Fruit fly (Drosophila melanogaster): ENCODE results near the gene CG15021.

The CG15021 gene

DNA sequence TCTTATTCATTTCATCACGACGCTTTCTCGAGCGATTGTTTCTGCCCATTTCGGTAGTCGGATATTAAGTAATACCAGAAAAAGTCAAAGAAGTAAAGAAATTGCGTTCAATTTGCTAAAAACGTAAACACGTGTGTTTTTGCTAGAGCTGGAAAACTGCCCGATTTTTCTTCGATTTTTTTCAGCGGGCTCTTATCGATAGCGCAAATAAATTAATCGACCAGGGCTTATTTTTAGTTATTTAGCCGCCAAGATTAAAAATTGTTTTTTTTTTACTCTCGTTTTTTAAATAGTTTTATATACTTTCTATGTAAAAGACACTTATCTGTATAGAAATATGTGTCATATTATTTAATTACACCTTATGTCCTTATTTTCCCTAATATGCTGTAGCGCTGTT lies 30.6 kb upstream of the CG15021 start, which contains the start of gene CG15019 (continued):
- no peak for TF ChIP-seq CG12071 (GFP tag; optimal IDR thresholded peaks at IDR 0.05)
- no peak for TF ChIP-seq sc (optimal IDR thresholded peaks at IDR 0.05)
- TF ChIP-seq sc (GFP tag; optimal IDR thresholded peaks at IDR 0.05) = no peak
- no peak for TF ChIP-seq CG9609 (GFP tag; optimal IDR thresholded peaks at IDR 0.05)
- no peak for TF ChIP-seq CG6254 (GFP tag; optimal IDR thresholded peaks at IDR 0.05)
- no peak for TF ChIP-seq CG5245 (GFP tag; optimal IDR thresholded peaks at IDR 0.05)
- no peak for TF ChIP-seq fd96Cb (tag; optimal IDR thresholded peaks at IDR 0.05)
- no peak for TF ChIP-seq gce (GFP tag; IDR thresholded peaks at IDR 0.05)
- no peak for TF ChIP-seq CG8944 (GFP tag; optimal IDR thresholded peaks at IDR 0.05)
- peak; percentile 30 for TF ChIP-seq Max (GFP tag; optimal IDR thresholded peaks at IDR 0.05)
- peak; percentile 17; the same call in 1 of the 3 replicates for TF ChIP-seq CG14860 (GFP tag; IDR thresholded peaks at IDR 0.05; ENCODE audit: partially characterized antibody)
- no peak for TF ChIP-seq oc (tag; optimal IDR thresholded peaks at IDR 0.05)
- TF ChIP-seq sens-2 (GFP tag; IDR thresholded peaks at IDR 0.05) = no peak
- no peak for TF ChIP-seq org-1 (GFP tag; optimal IDR thresholded peaks at IDR 0.05)
- TF ChIP-seq CG32767 (GFP tag; IDR thresholded peaks at IDR 0.05) = no peak
- TF ChIP-seq CG3726 (GFP tag; IDR thresholded peaks at IDR 0.05) = no peak
- TF ChIP-seq Optix (GFP tag; IDR thresholded peaks at IDR 0.05) = no peak
- peak; percentile 95 for TF ChIP-seq E2f2 (GFP tag; IDR thresholded peaks at IDR 0.05)
- TF ChIP-seq Ravus (GFP tag; IDR thresholded peaks at IDR 0.05) = no peak
- TF ChIP-seq CG7745 (tag; optimal IDR thresholded peaks at IDR 0.05) = no peak
- TF ChIP-seq mam (GFP tag; optimal IDR thresholded peaks at IDR 0.05) = no peak
- no peak for TF ChIP-seq maf-S (GFP tag; optimal IDR thresholded peaks at IDR 0.05)
- TF ChIP-seq CG3163 (GFP tag; optimal IDR thresholded peaks at IDR 0.05) = no peak
- TF ChIP-seq ssp (GFP tag; IDR thresholded peaks at IDR 0.05) = no peak
- no peak for TF ChIP-seq CG17612 (GFP tag; IDR thresholded peaks at IDR 0.05)
- TF ChIP-seq ind (GFP tag; optimal IDR thresholded peaks at IDR 0.05) = no peak
- no peak for TF ChIP-seq CG7556 (GFP tag; optimal IDR thresholded peaks at IDR 0.05)
- TF ChIP-seq Med (GFP tag) = peak; percentile 27
- no peak for TF ChIP-seq CG5180 (GFP tag; optimal IDR thresholded peaks at IDR 0.05)
- peak; percentile 37 for TF ChIP-seq pzg (GFP tag; optimal IDR thresholded peaks at IDR 0.05)
- TF ChIP-seq pita (GFP tag; optimal IDR thresholded peaks at IDR 0.05) = no peak
- TF ChIP-seq grn (GFP tag; optimal IDR thresholded peaks at IDR 0.05) = no peak
- TF ChIP-seq unc-4 (GFP tag; IDR thresholded peaks at IDR 0.05; ENCODE audit: partially characterized antibody) = peak; percentile 82
- TF ChIP-seq Blimp-1 (GFP tag; optimal IDR thresholded peaks at IDR 0.05) = no peak
- TF ChIP-seq NC2α (GFP tag; optimal IDR thresholded peaks at IDR 0.05) = no peak
- no peak for TF ChIP-seq CG6765 (GFP tag; optimal IDR thresholded peaks at IDR 0.05)
- no peak for TF ChIP-seq NfI (GFP tag; optimal IDR thresholded peaks at IDR 0.05)
- TF ChIP-seq CG9437 (GFP tag; optimal IDR thresholded peaks at IDR 0.05) = no peak
- no peak for TF ChIP-seq dan (GFP tag; IDR thresholded peaks at IDR 0.05)
- no peak for TF ChIP-seq crp (GFP tag; optimal IDR thresholded peaks at IDR 0.05)
- TF ChIP-seq CG12219 (GFP tag; optimal IDR thresholded peaks at IDR 0.05) = no peak
- TF ChIP-seq Sin3A (optimal IDR thresholded peaks at IDR 0.05) = no peak
- no peak for TF ChIP-seq corto (GFP tag; optimal IDR thresholded peaks at IDR 0.05)
- TF ChIP-seq grau (tag; optimal IDR thresholded peaks at IDR 0.05) = no peak
- no peak for TF ChIP-seq CG4617 (GFP tag; optimal IDR thresholded peaks at IDR 0.05; ENCODE audit: borderline replicate concordance)
- no peak for TF ChIP-seq jing (GFP tag; optimal IDR thresholded peaks at IDR 0.05)
- no peak for TF ChIP-seq CrebB (tag; optimal IDR thresholded peaks at IDR 0.05)
- no peak for TF ChIP-seq gcm2 (GFP tag; optimal IDR thresholded peaks at IDR 0.05)
- no peak for TF ChIP-seq HLH54F (GFP tag; optimal IDR thresholded peaks at IDR 0.05)
- peak; percentile 87 for TF ChIP-seq CG13287 (GFP tag; IDR thresholded peaks at IDR 0.05; ENCODE audit: partially characterized antibody)
- TF ChIP-seq bcd (GFP tag; optimal IDR thresholded peaks at IDR 0.05) = no peak
- no peak for TF ChIP-seq CG1603 (tag; optimal IDR thresholded peaks at IDR 0.05)
